Fruit fly (Drosophila melanogaster) S2 (cell line): ENCODE results near the gene mahe.

Experiments
- CG8478 ChIP-seq: fragments of >200 bp; optimal IDR thresholded peaks from 2 replicates; lab custom pipeline; 2018
- CTCF ChIP-seq, 2 experiments: fragments of >200 bp; optimal IDR thresholded peaks; 2 replicates each; lab custom pipeline; 2018

dm6 chrX:7976976-7977834, 46.0 kb upstream of the mahe start:
- TF ChIP-seq CG8478 (no peak), CTCF (optimal IDR thresholded peaks at IDR 0.05; lab: Kevin White, UChicago) (no peak)
